Worm (Caenorhabditis elegans) whole organism, early embryonic: ENCODE measurements around the gene vps-24.

Experiments
- B0310.2 ChIP-seq: sonication (generic microtip); optimal IDR thresholded peaks from 2 replicates; lab custom pipeline; 2016; ENCODE audit warnings: mild to moderate bottlenecking, missing genetic modification characterization, missing compliant biosample characterization
- F13C5.2 ChIP-seq: sonication (generic microtip); optimal IDR thresholded peaks from 2 replicates; lab custom pipeline; 2017; ENCODE audit warnings: mild to moderate bottlenecking, missing genetic modification characterization, inconsistent platforms, missing compliant biosample characterization
- aly-1 ChIP-seq: sonication (generic microtip); optimal IDR thresholded peaks from 2 replicates; lab custom pipeline; 2016; ENCODE audit warnings: missing genetic modification characterization, missing compliant biosample characterization
- ama-1 ChIP-seq: fragments of 150-350 bp; optimal IDR thresholded peaks from 2 replicates; lab custom pipeline; 2014
- ceh-13 ChIP-seq: fragments of 200-800 bp; sonication (Bioruptor generic); optimal IDR thresholded peaks from 2 replicates; lab custom pipeline; 2018; ENCODE audit warnings: mild to moderate bottlenecking, missing genetic modification characterization, missing compliant biosample characterization
- ceh-36 ChIP-seq: sonication (generic microtip); optimal IDR thresholded peaks from 2 replicates; lab custom pipeline; 2016; ENCODE audit warnings: missing genetic modification characterization, inconsistent platforms, missing compliant biosample characterization
- ets-7 ChIP-seq: sonication (generic microtip); optimal IDR thresholded peaks from 2 replicates; lab custom pipeline; 2016; ENCODE audit warnings: missing genotype, missing genetic modification characterization, missing compliant biosample characterization
- flt-1 ChIP-seq: fragments of 200-800 bp; sonication (Bioruptor generic); IDR thresholded peaks from 2 replicates; pipeline ENCODE4 v1.3.6; 2022; ENCODE audit warnings: missing genetic modification characterization, missing compliant biosample characterization
- hmbx-1 ChIP-seq: sonication (generic microtip); optimal IDR thresholded peaks from 2 replicates; lab custom pipeline; 2016; ENCODE audit warnings: mild to moderate bottlenecking, missing genetic modification characterization, missing compliant biosample characterization
- hmg-4 ChIP-seq: fragments of 200-800 bp; sonication (Bioruptor generic); optimal IDR thresholded peaks from 2 replicates; lab custom pipeline; 2018; ENCODE audit warnings: mild to moderate bottlenecking, missing genetic modification characterization, missing compliant biosample characterization
- hnd-1 ChIP-seq: sonication (generic microtip); optimal IDR thresholded peaks from 2 replicates; lab custom pipeline; 2016; ENCODE audit warnings: missing genetic modification characterization, missing compliant biosample characterization
- pes-1 ChIP-seq: fragments of 200-800 bp; sonication (Bioruptor generic); IDR thresholded peaks from 2 replicates; pipeline ENCODE4 v1.3.6; 2022; ENCODE audit warnings: missing genetic modification reagents, missing genetic modification characterization, missing compliant biosample characterization
- scrt-1 ChIP-seq: fragments of 200-800 bp; sonication (Bioruptor generic); IDR thresholded peaks from 2 replicates; pipeline ENCODE4 v1.3.6; 2022; ENCODE audit warnings: missing genetic modification characterization, missing compliant biosample characterization
- sea-1 ChIP-seq: fragments of 200-800 bp; sonication (Bioruptor generic); conservative IDR thresholded peaks from 2 replicates; pipeline ENCODE4 v1.3.6; 2022; ENCODE audit warnings: missing genetic modification characterization, missing compliant biosample characterization
- tbx-11 ChIP-seq: fragments of 200-800 bp; sonication (Bioruptor generic); IDR thresholded peaks from 2 replicates; pipeline ENCODE4 v1.3.6; 2022; ENCODE audit warnings: missing genetic modification characterization, missing compliant biosample characterization
- tbx-37 ChIP-seq: fragments of 200-800 bp; sonication (Bioruptor generic); conservative IDR thresholded peaks from 2 replicates; pipeline ENCODE4 v1.3.6; 2022; ENCODE audit warnings: missing genetic modification reagents, missing genetic modification characterization, missing compliant biosample characterization
- tra-4 ChIP-seq: sonication (generic microtip); optimal IDR thresholded peaks from 2 replicates; lab custom pipeline; 2017; ENCODE audit warnings: missing genetic modification characterization, missing compliant biosample characterization

vps-24 gene

ce11 chrII:4954099-4954959 is 39.5 kb upstream of the vps-24 start:
- TF ChIP-seq tbx-37 (GFP tag; lab: Robert Waterston, UW) = no peak
- no peak for TF ChIP-seq B0310.2 (tag; lab: Kevin White, UChicago)
- TF ChIP-seq hmg-4 (GFP tag; lab: Kevin White, UChicago) = no peak

- no peak for TF ChIP-seq scrt-1 (GFP tag; lab: Robert Waterston, UW)
- no peak for TF ChIP-seq aly-1 (tag; lab: Kevin White, UChicago)
- TF ChIP-seq tbx-37 (GFP tag; lab: Robert Waterston, UW) = peak; percentile 54; the same call in 1 of the 2 replicates
- TF ChIP-seq ceh-36 (tag; lab: Kevin White, UChicago) = no peak
- 0 out of 2 replicates have a peak, but pooled peaks have one; percentile 23 for TF ChIP-seq sea-1
- TF ChIP-seq tra-4 (tag; lab: Kevin White, UChicago) = no peak
- no peak for TF ChIP-seq ama-1 (lab: Kevin White, UChicago)
- TF ChIP-seq F13C5.2 (tag; lab: Kevin White, UChicago) = peak; percentile 16
- TF ChIP-seq tbx-11 (GFP tag; lab: Robert Waterston, UW) = no peak
- TF ChIP-seq pes-1 (GFP tag; lab: Robert Waterston, UW) = no peak; the same call in 1 of the 2 replicates
- no peak for TF ChIP-seq hmbx-1
- TF ChIP-seq hnd-1 = no peak
- TF ChIP-seq ets-7 = peak; percentile 3
- no peak for TF ChIP-seq ceh-13 (GFP tag; lab: Kevin White, UChicago)
- no peak for TF ChIP-seq B0310.2 (tag; lab: Kevin White, UChicago)
- TF ChIP-seq flt-1 (GFP tag; lab: Robert Waterston, UW) = no peak
- no peak for TF ChIP-seq hmg-4 (GFP tag; lab: Kevin White, UChicago)
Observed at ce11 chrII:4955353-4955752, 38.4 kb upstream of the vps-24 start, which contains the start of gene pbs-3. pbs-3 (minus strand) TSS chrII:4955427.

- no peak for TF ChIP-seq hmbx-1
- no peak for TF ChIP-seq B0310.2 (tag; lab: Kevin White, UChicago)
- no peak for TF ChIP-seq aly-1 (tag; lab: Kevin White, UChicago)
- no peak for TF ChIP-seq sea-1
- TF ChIP-seq scrt-1 (GFP tag; lab: Robert Waterston, UW) = no peak
- TF ChIP-seq flt-1 (GFP tag; lab: Robert Waterston, UW) = no peak
- no peak for TF ChIP-seq pes-1 (GFP tag; lab: Robert Waterston, UW)
- no peak for TF ChIP-seq ceh-13 (GFP tag; lab: Kevin White, UChicago)
Observed at ce11 chrII:4959719-4960118, 34.1 kb upstream of the vps-24 start, which contains the start of gene ulp-2. ulp-2 (minus strand) TSS chrII:4959876.

- no peak for TF ChIP-seq ets-7
- no peak for TF ChIP-seq hmg-4 (GFP tag; lab: Kevin White, UChicago)
- no peak for TF ChIP-seq tbx-37 (GFP tag; lab: Robert Waterston, UW)
Observed at ce11 chrII:4960690-4961089, 33.1 kb upstream of the vps-24 start.

ce11 chrII:4966576-4966975 is 27.2 kb upstream of the vps-24 start:
- TF ChIP-seq ets-7 (no peak), tbx-37 (GFP tag; lab: Robert Waterston, UW) (no peak), scrt-1 (GFP tag; lab: Robert Waterston, UW) (no peak), ceh-36 (tag; lab: Kevin White, UChicago) (no peak), flt-1 (GFP tag; lab: Robert Waterston, UW) (no peak), ceh-13 (GFP tag; lab: Kevin White, UChicago) (no peak), hmg-4 (GFP tag; lab: Kevin White, UChicago) (no peak), pes-1 (GFP tag; lab: Robert Waterston, UW) (no peak), sea-1 (no peak), F13C5.2 (tag; lab: Kevin White, UChicago) (no peak), aly-1 (tag; lab: Kevin White, UChicago) (no peak), tra-4 (tag; lab: Kevin White, UChicago) (no peak), tbx-11 (GFP tag; lab: Robert Waterston, UW) (no peak), hmbx-1 (no peak), ama-1 (lab: Kevin White, UChicago) (no peak), B0310.2 (tag; lab: Kevin White, UChicago) (no peak), hnd-1 (no peak)

ce11 chrII:4967636-4968035 is 26.2 kb upstream of the vps-24 start:
- no peak for TF ChIP-seq flt-1 (GFP tag; lab: Robert Waterston, UW)
- TF ChIP-seq F13C5.2 (tag; lab: Kevin White, UChicago) = no peak
- no peak for TF ChIP-seq sea-1
- TF ChIP-seq ama-1 (lab: Kevin White, UChicago) = no peak
- no peak for TF ChIP-seq hmg-4 (GFP tag; lab: Kevin White, UChicago)
- TF ChIP-seq tra-4 (tag; lab: Kevin White, UChicago) = no peak
- TF ChIP-seq aly-1 (tag; lab: Kevin White, UChicago) = no peak
- no peak for TF ChIP-seq ceh-13 (GFP tag; lab: Kevin White, UChicago)
- no peak for TF ChIP-seq hnd-1

- TF ChIP-seq sea-1 (no peak), flt-1 (GFP tag; lab: Robert Waterston, UW) (no peak), ceh-36 (tag; lab: Kevin White, UChicago) (no peak), B0310.2 (tag; lab: Kevin White, UChicago) (no peak), pes-1 (GFP tag; lab: Robert Waterston, UW) (no peak), F13C5.2 (tag; lab: Kevin White, UChicago) (no peak), scrt-1 (GFP tag; lab: Robert Waterston, UW) (no peak), ets-7 (no peak), ama-1 (lab: Kevin White, UChicago) (no peak), tra-4 (tag; lab: Kevin White, UChicago) (no peak)
Observed at ce11 chrII:4968863-4969262, 24.9 kb upstream of the vps-24 start, which contains the start of gene shc-2. shc-2 (plus strand) TSS chrII:4969163.
